Fruit fly (Drosophila melanogaster) whole organism, adult: ENCODE measurements around the gene org-1.
A peak's percentile ranks its signal among the peaks of the same experiment; 100 is the strongest.

ENCODE experiments used
- CG11617 ChIP-seq: fragments of 200-800 bp; sonication (Bioruptor generic); optimal IDR thresholded peaks from 2 replicates; lab custom pipeline; 2017; ENCODE audit warnings: mild to moderate bottlenecking, missing biosample characterization, missing genetic modification reagents, missing genetic modification characterization
- CG12768 ChIP-seq: fragments of 200-800 bp; sonication (Bioruptor generic); optimal IDR thresholded peaks from 2 replicates; lab custom pipeline; 2017; ENCODE audit warnings: missing biosample characterization, missing genetic modification characterization, mild to moderate bottlenecking, moderate library complexity, missing genetic modification reagents
- CG14711 ChIP-seq: fragments of 200-800 bp; sonication (Bioruptor generic); optimal IDR thresholded peaks from 2 replicates; lab custom pipeline; 2018; ENCODE audit warnings: missing biosample characterization, mild to moderate bottlenecking, missing genetic modification characterization, moderate library complexity
- CG1620 ChIP-seq: fragments of 200-800 bp; sonication (Bioruptor generic); optimal IDR thresholded peaks from 2 replicates; lab custom pipeline; 2016; ENCODE audit warnings: missing biosample characterization, missing genetic modification characterization
- CG33017 ChIP-seq: fragments of 200-800 bp; sonication (Bioruptor generic); optimal IDR thresholded peaks from 2 replicates; lab custom pipeline; 2018; ENCODE audit warnings: missing biosample characterization, mild to moderate bottlenecking, missing genetic modification characterization, moderate library complexity
- CG5204 ChIP-seq: fragments of 200-800 bp; sonication (Bioruptor generic); optimal IDR thresholded peaks from 2 replicates; lab custom pipeline; 2016; ENCODE audit warnings: missing biosample characterization, missing genetic modification characterization
- CG7045 ChIP-seq: fragments of 200-800 bp; sonication (Bioruptor generic); optimal IDR thresholded peaks from 2 replicates; lab custom pipeline; 2017; ENCODE audit warnings: missing biosample characterization, mild to moderate bottlenecking, missing genetic modification characterization
- CG7101 ChIP-seq: fragments of 200-800 bp; sonication (Bioruptor generic); optimal IDR thresholded peaks from 2 replicates; lab custom pipeline; 2018; ENCODE audit warnings: missing biosample characterization, mild to moderate bottlenecking, missing genetic modification characterization, moderate library complexity
- Clk ChIP-seq: fragments of 200-800 bp; sonication (Bioruptor generic); optimal IDR thresholded peaks from 2 replicates; lab custom pipeline; 2017; ENCODE audit warnings: missing biosample characterization, missing genetic modification characterization
- Crg-1 ChIP-seq: fragments of 200-800 bp; sonication (Bioruptor generic); optimal IDR thresholded peaks from 2 replicates; lab custom pipeline; 2016; ENCODE audit warnings: missing biosample characterization, missing genetic modification characterization
- Hr96 ChIP-seq: fragments of 200-800 bp; sonication (Bioruptor generic); optimal IDR thresholded peaks from 2 replicates; lab custom pipeline; 2016; ENCODE audit warnings: missing biosample characterization, missing genetic modification characterization
- Mnt ChIP-seq: fragments of 200-800 bp; sonication (Bioruptor generic); optimal IDR thresholded peaks from 2 replicates; lab custom pipeline; 2016; ENCODE audit warnings: missing biosample characterization, mild to moderate bottlenecking, missing genetic modification characterization
- bab1 ChIP-seq: fragments of 200-800 bp; sonication (Bioruptor generic); optimal IDR thresholded peaks from 3 replicates; lab custom pipeline; 2019; ENCODE audit warnings: missing biosample characterization, mild to moderate bottlenecking, missing genetic modification characterization, moderate library complexity
- cic ChIP-seq: fragments of 200-800 bp; sonication (Bioruptor generic); optimal IDR thresholded peaks from 2 replicates; lab custom pipeline; 2017; ENCODE audit warnings: missing biosample characterization, mild to moderate bottlenecking, missing genetic modification characterization, moderate library complexity
- cnc ChIP-seq, 2 experiments: fragments of >200 bp; optimal IDR thresholded peaks; 2 replicates each; lab custom pipeline; 2017
- kay ChIP-seq: fragments of 200-800 bp; sonication (Bioruptor generic); peaks from one replicate; lab custom pipeline; 2016; ENCODE audit warnings: missing biosample characterization, missing genetic modification characterization, borderline replicate concordance
- ovo ChIP-seq: fragments of 200-800 bp; sonication (Bioruptor generic); optimal IDR thresholded peaks from 2 replicates; lab custom pipeline; 2016; ENCODE audit warnings: missing biosample characterization, missing genetic modification characterization
- pad ChIP-seq: fragments of 200-800 bp; sonication (Bioruptor generic); optimal IDR thresholded peaks from 3 replicates; lab custom pipeline; 2017; ENCODE audit warnings: missing biosample characterization, missing genetic modification characterization, mild to moderate bottlenecking, moderate library complexity, missing genetic modification reagents
- tj ChIP-seq: fragments of 200-800 bp; sonication (Bioruptor generic); optimal IDR thresholded peaks from 3 replicates; lab custom pipeline; 2017; ENCODE audit warnings: missing biosample characterization, mild to moderate bottlenecking, missing genetic modification characterization, moderate library complexity
- toe ChIP-seq: fragments of 200-800 bp; sonication (Bioruptor generic); optimal IDR thresholded peaks from 2 replicates; lab custom pipeline; 2016; ENCODE audit warnings: missing biosample characterization, missing genetic modification characterization

Gene org-1

dm6 chrX:8398177-8399018, 56.5 kb downstream of the org-1 start, which contains the start of gene CG10555:
Gene CG10555, plus strand, starts transcription at chrX:8398940.
- TF ChIP-seq CG12768 (GFP tag; lab: Kevin White, UChicago) = peak; percentile 63
- no peak for TF ChIP-seq kay (GFP tag; lab: Kevin White, UChicago)
- TF ChIP-seq cnc (optimal IDR thresholded peaks at IDR 0.05; lab: Kevin White, UChicago) = no peak
- TF ChIP-seq CG1620 (GFP tag; lab: Kevin White, UChicago) = peak; percentile 93
- TF ChIP-seq CG5204 = peak; percentile 79
- TF ChIP-seq CG33017 (tag; lab: Kevin White, UChicago) = no peak
- peak; percentile 85 for TF ChIP-seq Crg-1
- TF ChIP-seq toe (GFP tag; lab: Kevin White, UChicago) = peak; percentile 88
- TF ChIP-seq CG7101 (tag; lab: Kevin White, UChicago) = peak; percentile 81
- peak; percentile 69 for TF ChIP-seq CG7045 (GFP tag; lab: Kevin White, UChicago)
- TF ChIP-seq bab1 (GFP tag; lab: Kevin White, UChicago) = peak; percentile 98
- peak; percentile 93 for TF ChIP-seq CG11617 (GFP tag; lab: Kevin White, UChicago)
- TF ChIP-seq Mnt = peak; percentile 82
- peak; percentile 88 for TF ChIP-seq ovo (GFP tag; lab: Kevin White, UChicago)
- TF ChIP-seq Hr96 (GFP tag; lab: Kevin White, UChicago) = no peak
- TF ChIP-seq Clk (GFP tag; lab: Kevin White, UChicago) = peak; percentile 72
- TF ChIP-seq pad (GFP tag; lab: Kevin White, UChicago) = peak; percentile 82
- peak; percentile 81 for TF ChIP-seq CG14711 (tag; lab: Kevin White, UChicago)
- peak; percentile 85 for TF ChIP-seq tj (GFP tag; lab: Kevin White, UChicago)
- no peak for TF ChIP-seq cic (GFP tag; lab: Kevin White, UChicago)
